Worm (Caenorhabditis elegans) whole organism, L2 larva: ENCODE measurements around the gene C06E2.9.

ENCODE experiments used
- ama-1 ChIP-seq: fragments of 150-350 bp; optimal IDR thresholded peaks from 2 replicates; lab custom pipeline; 2018; ENCODE audit warnings: inconsistent platforms
- blmp-1 ChIP-seq: sonication (generic microtip); optimal IDR thresholded peaks from 2 replicates; lab custom pipeline; 2017; ENCODE audit warnings: missing genetic modification characterization, mild to moderate bottlenecking, missing compliant biosample characterization, antibody characterized with exemption, moderate library complexity; ENCODE audit not compliant: insufficient read depth
- nhr-10 ChIP-seq: sonication (generic microtip); optimal IDR thresholded peaks from 2 replicates; lab custom pipeline; 2017; ENCODE audit warnings: missing biosample characterization, missing genetic modification characterization
- zag-1 ChIP-seq: fragments of 150-350 bp; optimal IDR thresholded peaks from 2 replicates; lab custom pipeline; 2014; ENCODE audit warnings: missing biosample characterization, missing genetic modification characterization

- TF ChIP-seq zag-1 (tag; lab: Kevin White, UChicago) (no peak), blmp-1 (tag; lab: Kevin White, UChicago) (no peak), ama-1 (lab: Kevin White, UChicago) (no peak), nhr-10 (no peak)
These were observed 14.4 kb upstream of the C06E2.9 start, which contains the start of gene C28G1.10 for ce11 chrX:8846447-8847237.
